Worm (Caenorhabditis elegans): ENCODE measurements around the gene irld-34.

irld-34 gene

ce11 chrIII:9125789-9126304, 29.0 kb upstream of the irld-34 start, which contains the start of gene sec-16A.1:
Gene sec-16A.1, plus strand, starts transcription at chrIII:9125839.
- TF ChIP-seq sox-4 (tag; optimal IDR thresholded peaks at IDR 0.05) (no peak), pqm-1 (tag; optimal IDR thresholded peaks at IDR 0.05) (no peak), ceh-8 (GFP tag; optimal IDR thresholded peaks at IDR 0.05) (no peak), snu-23 (GFP tag; optimal IDR thresholded peaks at IDR 0.05) (peak; percentile 52), C04F5.9 (tag; optimal IDR thresholded peaks at IDR 0.05) (no peak), nhr-77 (tag; optimal IDR thresholded peaks at IDR 0.05) (no peak), pag-3 (tag; optimal IDR thresholded peaks at IDR 0.05; ENCODE audit: borderline replicate concordance, insufficient read depth) (no peak), efl-1 (optimal IDR thresholded peaks at IDR 0.05) (peak; percentile 43 to 61), efl-1 (GFP tag; optimal IDR thresholded peaks at IDR 0.05 in 1 of 2) (peak; percentile 54 to 96), lsy-2 (tag; optimal IDR thresholded peaks at IDR 0.05) (peak; percentile 52 to 56), dpl-1 (GFP tag; optimal IDR thresholded peaks at IDR 0.05) (peak; percentile 32 to 51 (median 48)), ceh-88 (GFP tag; IDR thresholded peaks at IDR 0.05) (no peak), unc-30 (tag; optimal IDR thresholded peaks at IDR 0.05) (no peak), nhr-76 (tag; optimal IDR thresholded peaks at IDR 0.05) (no peak), grh-1 (GFP tag; IDR thresholded peaks at IDR 0.05) (0 out of 2 replicates have a peak, but pooled peaks have one; percentile 10), egl-13 (tag; optimal IDR thresholded peaks at IDR 0.05) (no peak), unc-130 (tag; optimal IDR thresholded peaks at IDR 0.05) (peak; percentile 4), unc-86 (tag; optimal IDR thresholded peaks at IDR 0.05) (no peak), nhr-28 (tag; optimal IDR thresholded peaks at IDR 0.05) (no peak), sup-37 (GFP tag; optimal IDR thresholded peaks at IDR 0.05) (no peak), unc-98 (GFP tag; IDR thresholded peaks at IDR 0.05) (no peak), C16A3.4 (tag; optimal IDR thresholded peaks at IDR 0.05) (no peak), nhr-237 (tag; optimal IDR thresholded peaks at IDR 0.05) (no peak), hpl-2 (GFP tag; optimal IDR thresholded peaks at IDR 0.05) (no peak), unc-62 (GFP tag; optimal IDR thresholded peaks at IDR 0.05) (no peak), F16B12.6 (tag; optimal IDR thresholded peaks at IDR 0.05) (peak; percentile 82), dsc-1 (tag; optimal IDR thresholded peaks at IDR 0.05) (no peak), mef-2 (tag; optimal IDR thresholded peaks at IDR 0.05) (no peak), nhr-90 (tag; optimal IDR thresholded peaks at IDR 0.05; ENCODE audit: poor library complexity) (no peak), jun-1 (tag; optimal IDR thresholded peaks at IDR 0.05) (no peak), lin-35 (GFP tag; optimal IDR thresholded peaks at IDR 0.05) (peak; percentile 34 to 66), aly-2 (tag; optimal IDR thresholded peaks at IDR 0.05) (no peak), lin-14 (GFP tag; optimal IDR thresholded peaks at IDR 0.05) (peak; percentile 32), lin-15B (tag; optimal IDR thresholded peaks at IDR 0.05) (peak; percentile 1), blmp-1 (tag; optimal IDR thresholded peaks at IDR 0.05) (peak; percentile 92), ceh-82 (tag; optimal IDR thresholded peaks at IDR 0.05) (peak in 1 of 3 experiments; percentile 18), efl-3 (GFP tag; optimal IDR thresholded peaks at IDR 0.05) (no peak), hlh-17 (GFP tag; optimal IDR thresholded peaks at IDR 0.05; ENCODE audit: borderline replicate concordance) (no peak), elt-3 (tag; optimal IDR thresholded peaks at IDR 0.05) (peak in 1 of 6 experiments; percentile 58), nhr-20 (tag; optimal IDR thresholded peaks at IDR 0.05) (peak; percentile 43), rnt-1 (tag; optimal IDR thresholded peaks at IDR 0.05) (peak; percentile 18), sptf-1 (tag; optimal IDR thresholded peaks at IDR 0.05) (no peak), nhr-19 (GFP tag; conservative IDR thresholded peaks at IDR 0.05) (no peak), ceh-63 (GFP tag; optimal IDR thresholded peaks at IDR 0.05) (no peak), xbp-1 (tag; optimal IDR thresholded peaks at IDR 0.05) (peak; percentile 22), mab-9 (GFP tag; IDR thresholded peaks at IDR 0.05) (no peak), fkh-4 (tag; optimal IDR thresholded peaks at IDR 0.05; ENCODE audit: borderline replicate concordance) (no peak), irx-1 (tag; optimal IDR thresholded peaks at IDR 0.05) (no peak), nhr-71 (tag; optimal IDR thresholded peaks at IDR 0.05) (no peak), fkh-10 (GFP tag; optimal IDR thresholded peaks at IDR 0.05) (no peak), nhr-85 (tag) (peak; percentile 4), tbx-2 (tag; optimal IDR thresholded peaks at IDR 0.05) (no peak), tlp-1 (tag; optimal IDR thresholded peaks at IDR 0.05) (no peak)
